Fruit fly (Drosophila melanogaster) whole organism, adult: Measurements from ENCODE around the gene CG31639.

ENCODE experiments used
- CG11617 ChIP-seq: fragments of 200-800 bp; sonication (Bioruptor generic); optimal IDR thresholded peaks from 2 replicates; lab custom pipeline; 2017; ENCODE audit warnings: mild to moderate bottlenecking, missing biosample characterization, missing genetic modification reagents, missing genetic modification characterization
- CG12768 ChIP-seq: fragments of 200-800 bp; sonication (Bioruptor generic); optimal IDR thresholded peaks from 2 replicates; lab custom pipeline; 2017; ENCODE audit warnings: missing biosample characterization, missing genetic modification characterization, mild to moderate bottlenecking, moderate library complexity, missing genetic modification reagents
- CG14711 ChIP-seq: fragments of 200-800 bp; sonication (Bioruptor generic); optimal IDR thresholded peaks from 2 replicates; lab custom pipeline; 2018; ENCODE audit warnings: missing biosample characterization, mild to moderate bottlenecking, missing genetic modification characterization, moderate library complexity
- CG1620 ChIP-seq: fragments of 200-800 bp; sonication (Bioruptor generic); optimal IDR thresholded peaks from 2 replicates; lab custom pipeline; 2016; ENCODE audit warnings: missing biosample characterization, missing genetic modification characterization
- CG33017 ChIP-seq: fragments of 200-800 bp; sonication (Bioruptor generic); optimal IDR thresholded peaks from 2 replicates; lab custom pipeline; 2018; ENCODE audit warnings: missing biosample characterization, mild to moderate bottlenecking, missing genetic modification characterization, moderate library complexity
- CG5204 ChIP-seq: fragments of 200-800 bp; sonication (Bioruptor generic); optimal IDR thresholded peaks from 2 replicates; lab custom pipeline; 2016; ENCODE audit warnings: missing biosample characterization, missing genetic modification characterization
- CG7045 ChIP-seq: fragments of 200-800 bp; sonication (Bioruptor generic); optimal IDR thresholded peaks from 2 replicates; lab custom pipeline; 2017; ENCODE audit warnings: missing biosample characterization, mild to moderate bottlenecking, missing genetic modification characterization
- CG7101 ChIP-seq: fragments of 200-800 bp; sonication (Bioruptor generic); optimal IDR thresholded peaks from 2 replicates; lab custom pipeline; 2018; ENCODE audit warnings: missing biosample characterization, mild to moderate bottlenecking, missing genetic modification characterization, moderate library complexity
- Clk ChIP-seq: fragments of 200-800 bp; sonication (Bioruptor generic); optimal IDR thresholded peaks from 2 replicates; lab custom pipeline; 2017; ENCODE audit warnings: missing biosample characterization, missing genetic modification characterization
- Crg-1 ChIP-seq: fragments of 200-800 bp; sonication (Bioruptor generic); optimal IDR thresholded peaks from 2 replicates; lab custom pipeline; 2016; ENCODE audit warnings: missing biosample characterization, missing genetic modification characterization
- Hr96 ChIP-seq: fragments of 200-800 bp; sonication (Bioruptor generic); optimal IDR thresholded peaks from 2 replicates; lab custom pipeline; 2016; ENCODE audit warnings: missing biosample characterization, missing genetic modification characterization
- Mnt ChIP-seq: fragments of 200-800 bp; sonication (Bioruptor generic); optimal IDR thresholded peaks from 2 replicates; lab custom pipeline; 2016; ENCODE audit warnings: missing biosample characterization, mild to moderate bottlenecking, missing genetic modification characterization
- bab1 ChIP-seq: fragments of 200-800 bp; sonication (Bioruptor generic); optimal IDR thresholded peaks from 3 replicates; lab custom pipeline; 2019; ENCODE audit warnings: missing biosample characterization, mild to moderate bottlenecking, missing genetic modification characterization, moderate library complexity
- cic ChIP-seq: fragments of 200-800 bp; sonication (Bioruptor generic); optimal IDR thresholded peaks from 2 replicates; lab custom pipeline; 2017; ENCODE audit warnings: missing biosample characterization, mild to moderate bottlenecking, missing genetic modification characterization, moderate library complexity
- cnc ChIP-seq, 2 experiments: fragments of >200 bp; optimal IDR thresholded peaks; 2 replicates each; lab custom pipeline; 2017
- kay ChIP-seq: fragments of 200-800 bp; sonication (Bioruptor generic); peaks from one replicate; lab custom pipeline; 2016; ENCODE audit warnings: missing biosample characterization, missing genetic modification characterization, borderline replicate concordance
- ovo ChIP-seq: fragments of 200-800 bp; sonication (Bioruptor generic); optimal IDR thresholded peaks from 2 replicates; lab custom pipeline; 2016; ENCODE audit warnings: missing biosample characterization, missing genetic modification characterization
- pad ChIP-seq: fragments of 200-800 bp; sonication (Bioruptor generic); optimal IDR thresholded peaks from 3 replicates; lab custom pipeline; 2017; ENCODE audit warnings: missing biosample characterization, missing genetic modification characterization, mild to moderate bottlenecking, moderate library complexity, missing genetic modification reagents
- tj ChIP-seq: fragments of 200-800 bp; sonication (Bioruptor generic); optimal IDR thresholded peaks from 3 replicates; lab custom pipeline; 2017; ENCODE audit warnings: missing biosample characterization, mild to moderate bottlenecking, missing genetic modification characterization, moderate library complexity
- toe ChIP-seq: fragments of 200-800 bp; sonication (Bioruptor generic); optimal IDR thresholded peaks from 2 replicates; lab custom pipeline; 2016; ENCODE audit warnings: missing biosample characterization, missing genetic modification characterization

CG31639 gene

dm6 chr2L:6172996-6173395 is 18.1 kb upstream of the CG31639 start:
- TF ChIP-seq CG11617: no peak
- TF ChIP-seq cic (GFP tag; lab: Kevin White, UChicago): no peak
- no peak for TF ChIP-seq CG7045
- no peak for TF ChIP-seq CG5204 (GFP tag; lab: Kevin White, UChicago)
- no peak for TF ChIP-seq CG1620
- TF ChIP-seq Crg-1: no peak
- no peak for TF ChIP-seq bab1
- no peak for TF ChIP-seq Mnt (GFP tag; lab: Kevin White, UChicago)
- no peak for TF ChIP-seq tj (GFP tag; lab: Kevin White, UChicago)
- no peak for TF ChIP-seq Hr96 (GFP tag; lab: Kevin White, UChicago)
- no peak for TF ChIP-seq CG12768 (GFP tag; lab: Kevin White, UChicago)

dm6 chr2L:6171166-6171565 is 16.2 kb upstream of the CG31639 start:
- TF ChIP-seq CG7101 (tag; lab: Kevin White, UChicago): no peak
- TF ChIP-seq Crg-1: no peak
- TF ChIP-seq CG11617: no peak
- no peak for TF ChIP-seq CG7045
- no peak for TF ChIP-seq ovo (GFP tag; lab: Kevin White, UChicago)
- no peak for TF ChIP-seq kay
- TF ChIP-seq cic (GFP tag; lab: Kevin White, UChicago): no peak
- no peak for TF ChIP-seq CG12768 (GFP tag; lab: Kevin White, UChicago)
- no peak for TF ChIP-seq pad
- TF ChIP-seq Mnt (GFP tag; lab: Kevin White, UChicago): no peak
- no peak for TF ChIP-seq tj (GFP tag; lab: Kevin White, UChicago)

dm6 chr2L:6169119-6169518 is 14.2 kb upstream of the CG31639 start:
- TF ChIP-seq cnc (optimal IDR thresholded peaks at IDR 0.05; lab: Kevin White, UChicago) (no peak), CG7045 (no peak), Mnt (GFP tag; lab: Kevin White, UChicago) (no peak), CG12768 (GFP tag; lab: Kevin White, UChicago) (no peak), CG11617 (no peak), CG1620 (no peak), CG5204 (GFP tag; lab: Kevin White, UChicago) (no peak), toe (GFP tag; lab: Kevin White, UChicago) (no peak), kay (no peak), pad (no peak), Crg-1 (no peak), bab1 (no peak), tj (GFP tag; lab: Kevin White, UChicago) (no peak), Hr96 (GFP tag; lab: Kevin White, UChicago) (no peak), ovo (GFP tag; lab: Kevin White, UChicago) (no peak), CG7101 (tag; lab: Kevin White, UChicago) (no peak)

- TF ChIP-seq CG33017 (tag; lab: Kevin White, UChicago): no peak
- TF ChIP-seq cnc (optimal IDR thresholded peaks at IDR 0.05; lab: Kevin White, UChicago): no peak
- TF ChIP-seq Mnt (GFP tag; lab: Kevin White, UChicago): no peak
- TF ChIP-seq bab1: no peak
- no peak for TF ChIP-seq CG14711 (tag; lab: Kevin White, UChicago)
- no peak for TF ChIP-seq cic (GFP tag; lab: Kevin White, UChicago)
- TF ChIP-seq pad: no peak
- no peak for TF ChIP-seq tj (GFP tag; lab: Kevin White, UChicago)
- no peak for TF ChIP-seq CG1620
- TF ChIP-seq CG11617: no peak
- TF ChIP-seq CG12768 (GFP tag; lab: Kevin White, UChicago): no peak
- no peak for TF ChIP-seq Hr96 (GFP tag; lab: Kevin White, UChicago)
- TF ChIP-seq toe (GFP tag; lab: Kevin White, UChicago): no peak
- no peak for TF ChIP-seq CG7045
- no peak for TF ChIP-seq ovo (GFP tag; lab: Kevin White, UChicago)
- TF ChIP-seq CG5204 (GFP tag; lab: Kevin White, UChicago): no peak
- TF ChIP-seq Clk (GFP tag; lab: Kevin White, UChicago): no peak
These were observed 10.7 kb upstream of the CG31639 start for dm6 chr2L:6165686-6166085.

- TF ChIP-seq CG7101 (tag; lab: Kevin White, UChicago) (no peak), CG7045 (no peak), CG33017 (tag; lab: Kevin White, UChicago) (no peak), pad (no peak), bab1 (no peak), cnc (optimal IDR thresholded peaks at IDR 0.05; lab: Kevin White, UChicago) (no peak), ovo (GFP tag; lab: Kevin White, UChicago) (no peak), CG1620 (no peak), CG12768 (GFP tag; lab: Kevin White, UChicago) (no peak), CG5204 (GFP tag; lab: Kevin White, UChicago) (no peak), kay (no peak), Mnt (GFP tag; lab: Kevin White, UChicago) (no peak), CG11617 (no peak), CG14711 (tag; lab: Kevin White, UChicago) (no peak), cic (GFP tag; lab: Kevin White, UChicago) (no peak), tj (GFP tag; lab: Kevin White, UChicago) (no peak)
These were observed 5.2 kb upstream of the CG31639 start, which contains the start of gene CG13989 for dm6 chr2L:6160100-6160499. Gene CG13989 (plus strand): TSS chr2L:6160400.

dm6 chr2L:6151669-6152068 is 3.3 kb downstream of the CG31639 start, which contains the start of gene Muc26B:
Gene Muc26B (plus strand): TSS chr2L:6151969.
- no peak for TF ChIP-seq ovo (GFP tag; lab: Kevin White, UChicago)

- TF ChIP-seq bab1 (no peak), CG12768 (GFP tag; lab: Kevin White, UChicago) (no peak), toe (GFP tag; lab: Kevin White, UChicago) (no peak)
These were observed 15.9 kb downstream of the CG31639 start, which contains the start of gene CG13991 for dm6 chr2L:6139082-6139481. Gene CG13991 (plus strand): TSS chr2L:6139382.
